Worm (Caenorhabditis elegans) whole organism, young adult: ENCODE results near the gene cpb-2.

ENCODE experiments used
- B0261.1 ChIP-seq: sonication (generic microtip); optimal IDR thresholded peaks from 2 replicates; lab custom pipeline; 2016; ENCODE audit warnings: mild to moderate bottlenecking, missing genetic modification characterization, moderate library complexity, missing compliant biosample characterization
- C06A6.2 ChIP-seq: fragments of 200-800 bp; sonication (Bioruptor generic); conservative IDR thresholded peaks from 2 replicates; pipeline ENCODE4 v1.3.6; 2022; ENCODE audit warnings: missing genetic modification characterization, missing compliant biosample characterization
- F55B11.4 ChIP-seq: sonication (generic microtip); optimal IDR thresholded peaks from 2 replicates; lab custom pipeline; 2016; ENCODE audit warnings: missing compliant biosample characterization, missing genetic modification characterization, borderline replicate concordance; ENCODE audit not compliant: insufficient read depth
- Y53F4B.3 ChIP-seq: fragments of 200-800 bp; sonication (Bioruptor generic); IDR thresholded peaks from 2 replicates; pipeline ENCODE4 v1.3.6; 2022; ENCODE audit warnings: missing genetic modification reagents, missing genetic modification characterization, missing compliant biosample characterization
- Y79H2A.3 ChIP-seq: fragments of 200-800 bp; sonication (Bioruptor generic); conservative IDR thresholded peaks from 2 replicates; pipeline ENCODE4 v1.3.6; 2022; ENCODE audit warnings: missing genetic modification reagents, missing genetic modification characterization, missing compliant biosample characterization
- athp-1 ChIP-seq: sonication (generic microtip); optimal IDR thresholded peaks from 2 replicates; lab custom pipeline; 2017; ENCODE audit warnings: mild to moderate bottlenecking, missing genetic modification characterization, missing compliant biosample characterization
- attf-5 ChIP-seq: fragments of 200-800 bp; sonication (Bioruptor generic); optimal IDR thresholded peaks from 2 replicates; lab custom pipeline; 2018; ENCODE audit warnings: mild to moderate bottlenecking, missing genetic modification characterization, missing compliant biosample characterization
- bed-1 ChIP-seq: fragments of 200-800 bp; sonication (Bioruptor generic); IDR thresholded peaks from 2 replicates; pipeline ENCODE4 v1.3.6; 2022; ENCODE audit warnings: missing genetic modification reagents, missing genetic modification characterization, missing compliant biosample characterization
- cebp-2 ChIP-seq: fragments of 200-800 bp; sonication (Bioruptor generic); IDR thresholded peaks from 2 replicates; pipeline ENCODE4 v1.3.6; 2022; ENCODE audit warnings: missing genetic modification characterization, missing compliant biosample characterization
- ceh-91 ChIP-seq: fragments of 200-800 bp; sonication (Bioruptor generic); IDR thresholded peaks from 2 replicates; pipeline ENCODE4 v1.3.6; 2022; ENCODE audit warnings: missing genetic modification reagents, missing genetic modification characterization, missing compliant biosample characterization
- die-1 ChIP-seq: sonication (generic microtip); optimal IDR thresholded peaks from 2 replicates; lab custom pipeline; 2016; ENCODE audit warnings: missing genotype, mild to moderate bottlenecking, missing genetic modification characterization, missing compliant biosample characterization
- dox-1 ChIP-seq: fragments of 200-800 bp; sonication (Bioruptor generic); IDR thresholded peaks from 2 replicates; pipeline ENCODE4 v1.3.6; 2022; ENCODE audit warnings: missing genetic modification reagents, missing genetic modification characterization, missing compliant biosample characterization
- efl-1 ChIP-seq: fragments of 150-350 bp; optimal IDR thresholded peaks from 2 replicates; lab custom pipeline; 2014; ENCODE audit warnings: missing biosample characterization, missing genetic modification reagents, missing genetic modification characterization
- egrh-3 ChIP-seq: fragments of 200-800 bp; sonication (Bioruptor generic); IDR thresholded peaks from 2 replicates; pipeline ENCODE4 v1.3.6; 2022; ENCODE audit warnings: missing genetic modification reagents, missing genetic modification characterization, missing compliant biosample characterization
- ekl-4 ChIP-seq: fragments of 200-800 bp; sonication (Bioruptor generic); IDR thresholded peaks from 2 replicates; pipeline ENCODE4 v1.3.6; 2022; ENCODE audit warnings: missing genetic modification reagents, missing genetic modification characterization, missing compliant biosample characterization
- gei-17 ChIP-seq: fragments of 200-800 bp; sonication (Bioruptor generic); optimal IDR thresholded peaks from 2 replicates; lab custom pipeline; 2018; ENCODE audit warnings: mild to moderate bottlenecking, missing genetic modification characterization, missing compliant biosample characterization
- him-1 ChIP-seq: sonication (generic microtip); optimal IDR thresholded peaks from 2 replicates; lab custom pipeline; 2016; ENCODE audit warnings: missing genotype, missing genetic modification reagents, missing genetic modification characterization, missing compliant biosample characterization
- hmg-20 ChIP-seq: fragments of 200-800 bp; sonication (Bioruptor generic); IDR thresholded peaks from 2 replicates; pipeline ENCODE4 v1.3.6; 2022; ENCODE audit warnings: missing genetic modification reagents, missing genetic modification characterization, missing compliant biosample characterization
- hsf-1 ChIP-seq: fragments of 200-800 bp; sonication (Bioruptor generic); IDR thresholded peaks from 2 replicates; pipeline ENCODE4 v1.3.6; 2022; ENCODE audit warnings: missing genetic modification reagents, missing genetic modification characterization, missing compliant biosample characterization
- let-607 ChIP-seq, 2 experiments: fragments of 200-800 bp in 1 of 2; sonication (Bioruptor generic) in 1 of 2; sonication (generic microtip) in 1 of 2; optimal IDR thresholded peaks; 2 replicates each; lab custom pipeline; 2016 to 2018; ENCODE audit warnings: mild to moderate bottlenecking in 2 of 2, missing compliant biosample characterization in 2 of 2, missing genetic modification characterization in 2 of 2, moderate library complexity in 2 of 2, missing genotype in 1 of 2
- lin-40 ChIP-seq: sonication (generic microtip); optimal IDR thresholded peaks from 2 replicates; lab custom pipeline; 2016; ENCODE audit warnings: missing genetic modification characterization, mild to moderate bottlenecking, missing compliant biosample characterization, missing genotype, missing genetic modification reagents
- lir-1 ChIP-seq: fragments of 200-800 bp; sonication (Bioruptor generic); conservative IDR thresholded peaks from 2 replicates; pipeline ENCODE4 v1.3.6; 2022; ENCODE audit warnings: missing genetic modification reagents, missing genetic modification characterization, missing compliant biosample characterization
- madf-10 ChIP-seq: sonication (generic microtip); optimal IDR thresholded peaks from 2 replicates; lab custom pipeline; 2016; ENCODE audit warnings: mild to moderate bottlenecking, missing genetic modification characterization, missing compliant biosample characterization
- mel-28 ChIP-seq: sonication (generic microtip); optimal IDR thresholded peaks from 2 replicates; lab custom pipeline; 2016; ENCODE audit warnings: borderline replicate concordance, mild to moderate bottlenecking, missing genetic modification characterization, missing compliant biosample characterization
- mxl-1 ChIP-seq: sonication (generic microtip); optimal IDR thresholded peaks from 2 replicates; lab custom pipeline; 2016; ENCODE audit warnings: missing genetic modification characterization, missing compliant biosample characterization
- nfya-2 ChIP-seq: fragments of 200-800 bp; sonication (Bioruptor generic); IDR thresholded peaks from 2 replicates; pipeline ENCODE4 v1.3.6; 2022; ENCODE audit warnings: missing genetic modification reagents, missing genetic modification characterization, missing compliant biosample characterization
- rec-8 ChIP-seq, 2 experiments: sonication (generic microtip); optimal IDR thresholded peaks; 2 replicates each; lab custom pipeline; 2016; ENCODE audit warnings: mild to moderate bottlenecking in 2 of 2, missing genetic modification characterization in 2 of 2, missing genetic modification reagents in 2 of 2, missing genotype in 2 of 2, missing biosample characterization in 1 of 2, missing compliant biosample characterization in 1 of 2, moderate library complexity in 1 of 2
- rpc-1 ChIP-seq, 2 experiments: fragments of 150-350 bp in 1 of 2; sonication (generic microtip) in 1 of 2; optimal IDR thresholded peaks; 2 replicates each; lab custom pipeline; 2014 to 2018; ENCODE audit warnings: missing biosample characterization in 1 of 2, missing genetic modification characterization in 1 of 2, missing genetic modification reagents in 1 of 2, missing genotype in 1 of 2
- snpc-3.4 ChIP-seq: sonication (generic microtip); optimal IDR thresholded peaks from 2 replicates; lab custom pipeline; 2017; ENCODE audit warnings: missing genetic modification characterization, mild to moderate bottlenecking, missing compliant biosample characterization, antibody characterized with exemption, moderate library complexity, missing genotype, missing genetic modification reagents
- tbp1 ChIP-seq: fragments of 200-800 bp; sonication (Bioruptor generic); optimal IDR thresholded peaks from 2 replicates; lab custom pipeline; 2018; ENCODE audit warnings: mild to moderate bottlenecking, missing genetic modification characterization, missing compliant biosample characterization
- unc-130 ChIP-seq: sonication (generic microtip); optimal IDR thresholded peaks from 2 replicates; lab custom pipeline; 2016; ENCODE audit warnings: missing genetic modification reagents, missing genetic modification characterization, missing compliant biosample characterization
- unc-62 ChIP-seq: fragments of 150-350 bp; optimal IDR thresholded peaks from 2 replicates; lab custom pipeline; 2014; ENCODE audit warnings: missing biosample characterization, missing genetic modification reagents, missing genetic modification characterization
- zim-3 ChIP-seq: sonication (generic microtip); optimal IDR thresholded peaks from 2 replicates; lab custom pipeline; 2017; ENCODE audit warnings: mild to moderate bottlenecking, missing genetic modification characterization, moderate library complexity, missing compliant biosample characterization
- ztf-26 ChIP-seq: sonication (generic microtip); optimal IDR thresholded peaks from 2 replicates; lab custom pipeline; 2017; ENCODE audit warnings: missing genetic modification characterization, missing compliant biosample characterization
- ztf-3 ChIP-seq: fragments of 200-800 bp; sonication (Bioruptor generic); optimal IDR thresholded peaks from 2 replicates; lab custom pipeline; 2018; ENCODE audit warnings: mild to moderate bottlenecking, missing genetic modification characterization, missing compliant biosample characterization
- ztf-6 ChIP-seq: fragments of 200-800 bp; sonication (Bioruptor generic); IDR thresholded peaks from 2 replicates; pipeline ENCODE4 v1.3.6; 2022; ENCODE audit warnings: missing genetic modification reagents, missing genetic modification characterization, missing compliant biosample characterization

Gene cpb-2

ce11 chrII:6160994-6161393 is 31.6 kb upstream of the cpb-2 start, which contains the start of gene exp-1:
Gene exp-1 (minus strand): TSS chrII:6161094.
- TF ChIP-seq ztf-6 (no peak), gei-17 (GFP tag; lab: Kevin White, UChicago) (no peak), zim-3 (tag; lab: Kevin White, UChicago) (no peak), hsf-1 (GFP tag; lab: Robert Waterston, UW) (no peak), C06A6.2 (GFP tag; lab: Robert Waterston, UW) (no peak), egrh-3 (no peak), attf-5 (GFP tag; lab: Kevin White, UChicago) (no peak), mel-28 (tag; lab: Kevin White, UChicago) (no peak), nfya-2 (no peak), ekl-4 (GFP tag; lab: Robert Waterston, UW) (no peak), him-1 (tag; lab: Kevin White, UChicago) (no peak), ceh-91 (no peak), let-607 (tag; optimal IDR thresholded peaks at IDR 0.05; lab: Kevin White, UChicago) (no peak), ztf-3 (GFP tag; lab: Kevin White, UChicago) (no peak), efl-1 (GFP tag; lab: Kevin White, UChicago) (no peak), lir-1 (GFP tag; lab: Robert Waterston, UW) (no peak)

- TF ChIP-seq rec-8 (tag; optimal IDR thresholded peaks at IDR 0.05; lab: Kevin White, UChicago) (no peak), ztf-26 (tag; lab: Kevin White, UChicago) (no peak), Y79H2A.3 (GFP tag; lab: Robert Waterston, UW) (no peak), dox-1 (no peak), lin-40 (tag; lab: Kevin White, UChicago) (no peak), mxl-1 (tag; lab: Kevin White, UChicago) (no peak), athp-1 (tag; lab: Kevin White, UChicago) (no peak), rpc-1 (optimal IDR thresholded peaks at IDR 0.05; lab: Kevin White, UChicago) (no peak), rpc-1 (tag; optimal IDR thresholded peaks at IDR 0.05; lab: Kevin White, UChicago) (no peak), mel-28 (tag; lab: Kevin White, UChicago) (no peak)
These were observed 27.4 kb upstream of the cpb-2 start for ce11 chrII:6165152-6165551.

ce11 chrII:6168714-6169113 is 23.9 kb upstream of the cpb-2 start:
- TF ChIP-seq tbp1 (GFP tag; lab: Kevin White, UChicago) (peak; percentile 77), B0261.1 (tag; lab: Kevin White, UChicago) (peak; percentile 27), madf-10 (no peak), cebp-2 (GFP tag; lab: Robert Waterston, UW) (no peak), attf-5 (GFP tag; lab: Kevin White, UChicago) (no peak), hmg-20 (no peak), bed-1 (GFP tag; lab: Robert Waterston, UW) (no peak), rpc-1 (optimal IDR thresholded peaks at IDR 0.05; lab: Kevin White, UChicago) (peak; percentile 20), rpc-1 (tag; optimal IDR thresholded peaks at IDR 0.05; lab: Kevin White, UChicago) (peak; percentile 67)

- TF ChIP-seq F55B11.4 (tag; lab: Kevin White, UChicago) (no peak), cebp-2 (GFP tag; lab: Robert Waterston, UW) (no peak), unc-130 (GFP tag; lab: Kevin White, UChicago) (no peak), rec-8 (tag; optimal IDR thresholded peaks at IDR 0.05; lab: Kevin White, UChicago) (no peak), die-1 (tag; lab: Kevin White, UChicago) (no peak), Y53F4B.3 (GFP tag; lab: Robert Waterston, UW) (no peak), unc-62 (GFP tag; lab: Kevin White, UChicago) (no peak), lir-1 (GFP tag; lab: Robert Waterston, UW) (no peak), snpc-3.4 (tag; lab: Kevin White, UChicago) (no peak)
These were observed 23.4 kb upstream of the cpb-2 start, which contains the start of gene hst-3.1 for ce11 chrII:6169156-6169555. Gene hst-3.1 (minus strand): TSS chrII:6169256.
